Worm (Caenorhabditis elegans): ENCODE measurements around the gene exos-8.
"Not testable (repeated sequence)": the region's sequence is repeated elsewhere in the genome, so short reads cannot be mapped to it uniquely, and the experiment has no call there.

The exos-8 gene

DNA sequence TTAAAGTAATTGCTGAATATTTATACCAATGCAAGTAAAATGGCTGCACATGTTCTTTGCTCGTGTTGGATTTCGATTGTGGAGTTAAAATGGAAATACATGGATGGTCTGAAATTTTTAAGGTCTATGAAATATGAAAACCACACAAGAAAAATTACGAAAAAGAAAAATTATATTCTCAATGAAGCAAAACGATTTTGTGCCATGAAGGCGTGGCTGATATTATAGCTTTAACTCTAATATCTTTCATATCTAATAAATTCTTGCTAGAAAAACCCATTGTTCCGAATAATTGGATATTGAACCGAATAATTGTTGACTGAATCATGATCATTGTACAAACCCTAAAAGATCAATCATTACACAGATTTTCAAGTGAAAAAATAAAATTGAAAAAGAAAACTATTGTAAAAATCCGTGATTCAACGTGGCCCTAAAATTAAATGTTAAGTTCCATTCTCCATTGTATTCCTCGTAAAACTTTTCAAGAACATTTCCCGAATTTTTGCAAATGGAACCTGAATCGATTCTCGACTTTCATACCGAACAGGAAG is 13.3 kb downstream of the exos-8 start, which contains the start of the genes srx-95 and fis-1:
srx-95 (minus strand) TSS at position 101 of the 554 bp plus-strand sequence.
fis-1 (plus strand) TSS at position 504 of the 554 bp plus-strand sequence.
- TF ChIP-seq hnd-1 (tag; optimal IDR thresholded peaks at IDR 0.05) (no peak), sea-1 (GFP tag; conservative IDR thresholded peaks at IDR 0.05) (no peak), aly-1 (tag; optimal IDR thresholded peaks at IDR 0.05) (no peak), tbx-11 (GFP tag; IDR thresholded peaks at IDR 0.05) (no peak), scrt-1 (GFP tag; IDR thresholded peaks at IDR 0.05) (no peak), tbx-37 (GFP tag; conservative IDR thresholded peaks at IDR 0.05) (no peak), ceh-36 (tag; optimal IDR thresholded peaks at IDR 0.05) (no peak), pes-1 (GFP tag; IDR thresholded peaks at IDR 0.05) (no peak), tra-4 (tag; optimal IDR thresholded peaks at IDR 0.05) (no peak), hmg-4 (GFP tag; optimal IDR thresholded peaks at IDR 0.05) (no peak), B0310.2 (tag; optimal IDR thresholded peaks at IDR 0.05) (no peak), hmbx-1 (tag; optimal IDR thresholded peaks at IDR 0.05) (no peak), flt-1 (GFP tag; IDR thresholded peaks at IDR 0.05) (no peak), ceh-13 (GFP tag; optimal IDR thresholded peaks at IDR 0.05) (no peak), F13C5.2 (tag; optimal IDR thresholded peaks at IDR 0.05) (no peak)

- TF ChIP-seq ets-7 (tag; optimal IDR thresholded peaks at IDR 0.05) (no peak), F13C5.2 (tag; optimal IDR thresholded peaks at IDR 0.05) (no peak), aly-1 (tag; optimal IDR thresholded peaks at IDR 0.05) (no peak), flt-1 (GFP tag; IDR thresholded peaks at IDR 0.05) (no peak), ceh-13 (GFP tag; optimal IDR thresholded peaks at IDR 0.05) (no peak), B0310.2 (tag; optimal IDR thresholded peaks at IDR 0.05) (no peak), ceh-36 (tag; optimal IDR thresholded peaks at IDR 0.05) (no peak), hmbx-1 (tag; optimal IDR thresholded peaks at IDR 0.05) (no peak), tbx-11 (GFP tag; IDR thresholded peaks at IDR 0.05) (no peak), sea-1 (GFP tag; conservative IDR thresholded peaks at IDR 0.05) (no peak), hnd-1 (tag; optimal IDR thresholded peaks at IDR 0.05) (no peak), tbx-37 (GFP tag; conservative IDR thresholded peaks at IDR 0.05) (no peak), ama-1 (optimal IDR thresholded peaks at IDR 0.05) (no peak), pes-1 (GFP tag; IDR thresholded peaks at IDR 0.05) (no peak), scrt-1 (GFP tag; IDR thresholded peaks at IDR 0.05) (no peak), hmg-4 (GFP tag; optimal IDR thresholded peaks at IDR 0.05) (no peak)
These were observed 14.7 kb downstream of the exos-8 start, which contains the start of gene F41G3.3 for ce11 chrII:6756232-6756631. F41G3.3 (plus strand) TSS chrII:6756532.

ce11 chrII:6764734-6765133 is 23.2 kb downstream of the exos-8 start, which contains the start of gene nlp-50:
nlp-50 (plus strand) TSS chrII:6765034.
- TF ChIP-seq ets-7 (tag; optimal IDR thresholded peaks at IDR 0.05) = no peak
- no peak for TF ChIP-seq tbx-37 (GFP tag; conservative IDR thresholded peaks at IDR 0.05)
- no peak for TF ChIP-seq sea-1 (GFP tag; conservative IDR thresholded peaks at IDR 0.05)
- TF ChIP-seq F13C5.2 (tag; optimal IDR thresholded peaks at IDR 0.05) = no peak
- TF ChIP-seq scrt-1 (GFP tag; IDR thresholded peaks at IDR 0.05) = no peak
- no peak for TF ChIP-seq aly-1 (tag; optimal IDR thresholded peaks at IDR 0.05)
- no peak for TF ChIP-seq hmbx-1 (tag; optimal IDR thresholded peaks at IDR 0.05)

DNA sequence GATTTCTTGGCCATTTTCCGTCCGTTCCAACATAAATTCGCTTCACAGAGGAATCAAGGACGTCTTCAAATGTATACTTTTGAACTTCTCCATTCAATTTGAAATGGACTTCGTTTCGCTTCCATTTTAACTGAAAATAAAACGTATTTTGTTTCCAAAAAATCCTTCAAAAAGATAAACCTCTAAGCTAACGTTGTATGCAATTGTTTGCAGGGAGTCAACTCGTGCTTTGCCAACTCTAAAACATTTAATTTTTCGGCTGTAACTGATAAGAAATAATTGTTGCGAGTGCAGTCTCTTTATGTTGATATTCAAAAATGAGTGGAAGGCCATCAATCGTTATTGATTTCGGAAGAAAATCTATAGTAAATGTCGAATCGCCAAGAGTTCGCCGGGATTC is 26.5 kb downstream of the exos-8 start, which contains the start of gene F41G3.18:
F41G3.18 (plus strand) TSS at position 301 of the 400 bp plus-strand sequence.
- TF ChIP-seq tra-4 (tag; optimal IDR thresholded peaks at IDR 0.05) (no peak), B0310.2 (tag; optimal IDR thresholded peaks at IDR 0.05) (no peak), ama-1 (optimal IDR thresholded peaks at IDR 0.05) (no peak), F13C5.2 (tag; optimal IDR thresholded peaks at IDR 0.05) (no peak), ceh-36 (tag; optimal IDR thresholded peaks at IDR 0.05) (no peak), ets-7 (tag; optimal IDR thresholded peaks at IDR 0.05) (no peak), tbx-11 (GFP tag; IDR thresholded peaks at IDR 0.05) (no peak), sea-1 (GFP tag; conservative IDR thresholded peaks at IDR 0.05) (no peak), tbx-37 (GFP tag; conservative IDR thresholded peaks at IDR 0.05) (no peak), flt-1 (GFP tag; IDR thresholded peaks at IDR 0.05) (no peak), hnd-1 (tag; optimal IDR thresholded peaks at IDR 0.05) (no peak), scrt-1 (GFP tag; IDR thresholded peaks at IDR 0.05) (no peak), hmbx-1 (tag; optimal IDR thresholded peaks at IDR 0.05) (no peak), hmg-4 (GFP tag; optimal IDR thresholded peaks at IDR 0.05) (no peak), ceh-13 (GFP tag; optimal IDR thresholded peaks at IDR 0.05) (no peak)

- no peak for TF ChIP-seq pes-1 (GFP tag; IDR thresholded peaks at IDR 0.05)
- TF ChIP-seq scrt-1 (GFP tag; IDR thresholded peaks at IDR 0.05) = 0 out of 2 replicates have a peak, but pooled peaks have one; percentile 40
These were observed 28.5 kb downstream of the exos-8 start for ce11 chrII:6770030-6770429.

DNA sequence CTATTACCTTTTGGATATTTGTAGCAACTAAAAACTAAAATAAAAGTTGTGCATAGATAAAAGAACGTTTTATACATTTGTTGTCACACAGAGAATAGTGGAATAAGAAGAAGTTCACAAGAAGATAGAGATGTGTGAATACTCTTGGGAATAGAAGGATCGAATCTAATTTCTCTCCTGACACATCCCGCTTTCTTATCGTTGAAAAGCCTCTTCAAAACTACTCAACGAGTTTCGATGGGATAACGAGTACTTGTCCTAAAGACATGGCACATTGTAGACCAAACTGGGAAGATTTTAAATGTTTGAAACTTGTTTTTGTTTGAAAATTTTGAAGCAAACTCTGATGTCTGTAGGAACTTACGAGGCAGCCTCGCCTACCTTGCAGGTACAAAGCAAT is 31.0 kb downstream of the exos-8 start:
- TF ChIP-seq ceh-13 (GFP tag; optimal IDR thresholded peaks at IDR 0.05) = no peak

DNA sequence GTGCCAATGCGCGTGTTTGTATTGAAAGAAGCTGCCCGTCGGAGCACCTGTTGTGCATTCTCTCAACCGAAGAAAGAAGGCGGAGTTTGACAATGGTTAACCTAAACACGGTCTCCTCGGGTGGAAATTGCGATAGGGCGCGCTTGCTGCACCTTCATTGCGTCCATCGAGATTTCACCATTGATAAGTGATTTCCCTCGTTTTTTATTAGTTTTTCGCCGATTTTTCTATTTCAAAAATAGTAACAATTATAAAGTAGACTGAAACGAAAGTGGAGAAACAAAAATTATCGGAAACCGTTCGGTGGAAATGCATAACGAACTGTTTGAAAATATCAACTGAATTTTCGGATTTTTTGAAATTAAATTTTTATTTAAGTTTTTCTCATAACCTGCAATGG is 33.6 kb downstream of the exos-8 start, which contains the start of gene agr-1:
agr-1 (minus strand) TSS at position 101 of the 400 bp plus-strand sequence.
- TF ChIP-seq hnd-1 (tag; optimal IDR thresholded peaks at IDR 0.05); B0310.2 (tag; optimal IDR thresholded peaks at IDR 0.05); pes-1 (GFP tag; IDR thresholded peaks at IDR 0.05): not testable (repeated sequence)

DNA sequence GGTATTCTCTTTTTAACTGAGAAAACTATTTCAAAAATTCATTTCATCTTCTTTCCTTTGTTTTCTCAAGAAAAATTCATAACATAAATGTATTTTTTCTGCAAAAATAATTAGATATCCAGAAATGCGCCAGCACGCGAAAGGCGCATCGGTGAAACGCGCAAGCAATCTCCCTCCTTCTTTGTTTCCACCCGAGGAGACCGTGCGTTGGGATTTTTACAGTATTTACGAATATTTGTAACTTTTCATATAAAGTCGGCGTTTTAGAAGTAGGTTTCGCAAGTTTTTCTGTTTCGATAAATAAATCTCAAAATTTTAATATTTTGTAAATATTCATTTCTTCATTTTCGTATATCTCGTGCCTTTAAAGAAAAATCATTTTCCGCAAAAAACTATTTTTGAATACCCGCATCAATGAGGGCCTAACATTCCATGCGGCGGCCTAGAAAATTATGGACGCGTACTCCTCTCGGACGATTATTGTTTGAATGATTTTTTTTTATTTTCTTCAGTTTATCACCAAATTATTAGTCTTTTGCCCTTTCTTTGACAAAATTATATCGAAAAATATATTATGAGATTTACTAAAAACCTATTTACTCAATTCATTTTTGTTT is 35.0 kb downstream of the exos-8 start, which contains the start of gene ssup-72:
ssup-72 (plus strand) TSS at position 181 of the 617 bp plus-strand sequence.
- no peak for TF ChIP-seq ceh-13 (GFP tag; optimal IDR thresholded peaks at IDR 0.05)
- no peak for TF ChIP-seq ets-7 (tag; optimal IDR thresholded peaks at IDR 0.05)
- TF ChIP-seq tbx-37 (GFP tag; conservative IDR thresholded peaks at IDR 0.05) = peak; percentile 75
- TF ChIP-seq ceh-36 (tag; optimal IDR thresholded peaks at IDR 0.05) = no peak
- TF ChIP-seq ama-1 (optimal IDR thresholded peaks at IDR 0.05) = no peak
- no peak for TF ChIP-seq tra-4 (tag; optimal IDR thresholded peaks at IDR 0.05)
- no peak for TF ChIP-seq sea-1 (GFP tag; conservative IDR thresholded peaks at IDR 0.05)
- no peak for TF ChIP-seq F13C5.2 (tag; optimal IDR thresholded peaks at IDR 0.05)
- TF ChIP-seq hmg-4 (GFP tag; optimal IDR thresholded peaks at IDR 0.05) = peak; percentile 35
- no peak for TF ChIP-seq pes-1 (GFP tag; IDR thresholded peaks at IDR 0.05)
- TF ChIP-seq aly-1 (tag; optimal IDR thresholded peaks at IDR 0.05) = no peak

Measured in whole organism, early embryonic.